Worm (Caenorhabditis elegans): ENCODE data around the gene spp-24.

The spp-24 gene

DNA sequence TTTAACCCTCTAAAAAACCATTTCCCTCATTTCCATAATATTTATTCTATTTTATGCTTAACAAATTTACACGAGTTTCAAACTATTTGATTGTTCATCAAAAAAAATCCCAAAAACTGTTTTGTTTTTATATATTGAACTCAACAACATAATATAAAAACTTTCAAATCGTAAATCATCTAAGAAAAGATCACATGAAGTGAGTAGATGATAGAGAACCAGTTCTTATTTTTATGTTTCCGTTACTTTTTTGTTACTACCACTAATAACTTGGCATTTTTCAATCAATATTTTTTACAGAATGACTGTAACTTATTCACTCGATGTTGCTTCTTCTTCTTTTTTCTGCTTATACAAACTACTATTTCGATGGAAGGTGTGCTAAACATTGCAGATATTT lies 26.7 kb downstream of the spp-24 start, which contains the start of gene best-3:
best-3 (plus strand) TSS at position 301 of the 400 bp plus-strand sequence.
- no peak for TF ChIP-seq attf-3 (GFP tag; conservative IDR thresholded peaks at IDR 0.05)
- no peak for TF ChIP-seq unc-62 (GFP tag; optimal IDR thresholded peaks at IDR 0.05)
- no peak for TF ChIP-seq ccch-3 (GFP tag; optimal IDR thresholded peaks at IDR 0.05)
- TF ChIP-seq ceh-58 (GFP tag; IDR thresholded peaks at IDR 0.05) = no peak
- no peak for TF ChIP-seq snpc-3.4 (tag; optimal IDR thresholded peaks at IDR 0.05)
- TF ChIP-seq F55B11.4 (tag; optimal IDR thresholded peaks at IDR 0.05; ENCODE audit: borderline replicate concordance, insufficient read depth) = no peak
- TF ChIP-seq T07F8.4 (tag; optimal IDR thresholded peaks at IDR 0.05) = no peak
- no peak for TF ChIP-seq aptf-2 (GFP tag; conservative IDR thresholded peaks at IDR 0.05)
- no peak for TF ChIP-seq C17E4.6 (GFP tag; IDR thresholded peaks at IDR 0.05)
- no peak for TF ChIP-seq hmg-20 (GFP tag; IDR thresholded peaks at IDR 0.05)
- TF ChIP-seq zim-3 (tag; optimal IDR thresholded peaks at IDR 0.05) = no peak
- no peak for TF ChIP-seq atf-7 (tag; optimal IDR thresholded peaks at IDR 0.05)
- no peak for TF ChIP-seq attf-6 (GFP tag; IDR thresholded peaks at IDR 0.05)
- TF ChIP-seq Y79H2A.3 (GFP tag; conservative IDR thresholded peaks at IDR 0.05) = no peak
- no peak for TF ChIP-seq B0261.1 (tag; optimal IDR thresholded peaks at IDR 0.05)

DNA sequence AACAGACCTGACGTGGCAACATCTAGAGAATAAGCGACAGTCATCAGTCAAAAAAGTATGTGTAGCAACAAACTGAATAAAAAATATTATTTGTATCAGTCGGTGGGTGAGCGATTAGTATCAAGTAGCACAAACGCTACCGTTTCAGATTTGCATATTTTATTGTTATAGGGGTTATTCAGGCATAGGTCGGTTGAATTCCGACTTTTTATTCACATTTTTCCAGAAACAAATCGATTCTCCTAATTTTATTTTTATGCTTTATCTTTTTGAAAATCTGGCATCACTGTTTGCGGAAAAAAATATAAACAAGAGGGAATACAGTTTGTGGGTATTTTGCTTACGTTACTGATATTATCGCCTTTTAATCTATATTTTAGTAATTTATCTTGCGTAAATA lies 27.6 kb downstream of the spp-24 start, which contains the start of gene best-4:
best-4 (minus strand) TSS at position 101 of the 400 bp plus-strand sequence.
- TF ChIP-seq ama-1 (optimal IDR thresholded peaks at IDR 0.05) (no peak), ama-1 (GFP tag; optimal IDR thresholded peaks at IDR 0.05) (no peak), rpc-1 (optimal IDR thresholded peaks at IDR 0.05) (no peak), rpc-1 (tag; optimal IDR thresholded peaks at IDR 0.05) (no peak), ceh-91 (GFP tag; IDR thresholded peaks at IDR 0.05) (no peak), unc-62 (GFP tag; optimal IDR thresholded peaks at IDR 0.05) (no peak), rec-8 (tag; optimal IDR thresholded peaks at IDR 0.05) (no peak), somi-1 (GFP tag; optimal IDR thresholded peaks at IDR 0.05) (no peak), K12H6.12 (tag; optimal IDR thresholded peaks at IDR 0.05) (no peak), let-526 (GFP tag; IDR thresholded peaks at IDR 0.05) (no peak), ztf-25 (GFP tag; IDR thresholded peaks at IDR 0.05) (no peak), dpff-1 (tag; optimal IDR thresholded peaks at IDR 0.05) (no peak), Y79H2A.3 (GFP tag; conservative IDR thresholded peaks at IDR 0.05) (no peak), madf-10 (tag; optimal IDR thresholded peaks at IDR 0.05) (no peak), nhr-90 (tag; optimal IDR thresholded peaks at IDR 0.05) (no peak), bed-2 (GFP tag; IDR thresholded peaks at IDR 0.05) (no peak), ceh-27 (GFP tag; optimal IDR thresholded peaks at IDR 0.05) (no peak), ekl-4 (GFP tag; IDR thresholded peaks at IDR 0.05) (no peak)

DNA sequence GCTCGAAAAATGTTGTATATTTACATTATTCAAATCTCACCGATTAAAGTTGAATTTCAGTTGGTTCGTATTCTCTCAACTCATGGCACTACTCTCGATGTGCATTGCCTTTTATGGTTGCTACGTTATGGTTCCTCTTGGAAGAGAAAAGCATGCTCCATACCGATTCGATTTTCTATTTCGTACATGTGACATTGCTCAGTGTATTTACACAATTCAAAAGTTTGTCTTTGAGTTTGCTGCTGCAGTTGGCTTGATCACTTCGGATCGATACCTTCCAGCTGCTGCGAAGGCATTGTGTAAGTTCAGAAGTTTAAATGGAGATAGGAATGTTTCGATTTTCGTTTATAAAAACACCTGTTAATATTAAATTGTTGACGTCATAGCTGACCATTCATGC lies 31.1 kb downstream of the spp-24 start:
- TF ChIP-seq nhr-27 (tag; optimal IDR thresholded peaks at IDR 0.05) = no peak
- TF ChIP-seq Y67H2A.10 (GFP tag; conservative IDR thresholded peaks at IDR 0.05) = no peak
- no peak for TF ChIP-seq him-1 (tag; optimal IDR thresholded peaks at IDR 0.05)
- TF ChIP-seq F57A8.1 (GFP tag; optimal IDR thresholded peaks at IDR 0.05) = no peak
- no peak for TF ChIP-seq madf-10 (tag; optimal IDR thresholded peaks at IDR 0.05)
- TF ChIP-seq ztf-22 (GFP tag; optimal IDR thresholded peaks at IDR 0.05) = no peak

DNA sequence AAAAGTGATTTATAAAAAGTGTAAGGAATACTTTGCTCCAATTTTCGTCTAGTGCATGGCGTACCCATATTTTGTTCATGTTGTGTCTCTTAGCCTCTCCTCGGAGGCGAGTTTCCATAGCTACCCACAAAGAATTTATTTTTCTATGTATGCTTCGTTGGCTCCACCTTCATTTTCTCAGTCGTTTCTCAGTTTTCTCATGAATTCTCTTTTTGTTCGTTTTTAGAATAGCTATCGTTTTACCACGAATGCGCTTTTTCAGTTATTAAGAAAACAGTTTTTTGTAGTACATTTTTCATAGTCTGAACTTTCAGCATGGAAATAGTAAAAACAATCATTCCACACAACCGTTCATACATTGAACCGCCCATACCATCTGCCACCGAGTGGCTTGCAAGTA lies 33.0 kb downstream of the spp-24 start, which contains the start of gene osta-1:
osta-1 (plus strand) TSS at position 309 of the 400 bp plus-strand sequence.
- TF ChIP-seq hlh-12 (tag; optimal IDR thresholded peaks at IDR 0.05) = no peak
- TF ChIP-seq lin-35 (GFP tag; optimal IDR thresholded peaks at IDR 0.05) = no peak
- TF ChIP-seq chd-7 (tag; optimal IDR thresholded peaks at IDR 0.05) = no peak
- no peak for TF ChIP-seq attf-3 (GFP tag; conservative IDR thresholded peaks at IDR 0.05)
- no peak for TF ChIP-seq F33H1.4 (GFP tag; IDR thresholded peaks at IDR 0.05)
- no peak for TF ChIP-seq lin-54 (GFP tag; optimal IDR thresholded peaks at IDR 0.05)
- no peak for TF ChIP-seq bed-1 (GFP tag; IDR thresholded peaks at IDR 0.05)
- no peak for TF ChIP-seq ztf-22 (GFP tag; optimal IDR thresholded peaks at IDR 0.05)
- no peak for TF ChIP-seq tlf-1 (GFP tag; optimal IDR thresholded peaks at IDR 0.05)
- TF ChIP-seq K12H6.12 (tag; optimal IDR thresholded peaks at IDR 0.05) = no peak

Data from whole organism, young adult.